Fruit fly (Drosophila melanogaster): Measurements from ENCODE around the gene CG34436.

dm6 chr3R:28331126-28331490 lies 48.7 kb downstream of the CG34436 start:
- TF ChIP-seq Mnt (GFP tag; optimal IDR thresholded peaks at IDR 0.05) (peak; percentile 36), bab1 (GFP tag; optimal IDR thresholded peaks at IDR 0.05) (no peak), CG12768 (GFP tag; optimal IDR thresholded peaks at IDR 0.05) (no peak), cnc (optimal IDR thresholded peaks at IDR 0.05) (no peak), Crg-1 (GFP tag; optimal IDR thresholded peaks at IDR 0.05) (no peak), cic (GFP tag; optimal IDR thresholded peaks at IDR 0.05) (no peak), CG7101 (tag; optimal IDR thresholded peaks at IDR 0.05) (no peak), CG7045 (GFP tag; optimal IDR thresholded peaks at IDR 0.05) (no peak), CG5204 (GFP tag; optimal IDR thresholded peaks at IDR 0.05) (no peak), CG33017 (tag; optimal IDR thresholded peaks at IDR 0.05) (no peak), kay (GFP tag; ENCODE audit: borderline replicate concordance) (no peak)

All from whole organism, adult.